Fruit fly (Drosophila melanogaster): ENCODE measurements around the gene CG4502.
A peak's percentile ranks its signal among the peaks of the same experiment; 100 is the strongest.

The CG4502 gene

dm6 chr2L:7150775-7151174 is 53.3 kb downstream of the CG4502 start (continued):
- no peak for TF ChIP-seq CG4318 (GFP tag; optimal IDR thresholded peaks at IDR 0.05)
- TF ChIP-seq CG8319 (GFP tag; optimal IDR thresholded peaks at IDR 0.05): no peak
- TF ChIP-seq lz (GFP tag; optimal IDR thresholded peaks at IDR 0.05): no peak
- peak; percentile 28 for TF ChIP-seq CG34406 (GFP tag; optimal IDR thresholded peaks at IDR 0.05)
- no peak for TF ChIP-seq CG16779 (tag; optimal IDR thresholded peaks at IDR 0.05)
- no peak for TF ChIP-seq CG11762 (GFP tag; optimal IDR thresholded peaks at IDR 0.05; ENCODE audit: insufficient read depth)
- TF ChIP-seq topi (GFP tag; optimal IDR thresholded peaks at IDR 0.05): no peak

dm6 chr2L:7148919-7149318 is 55.1 kb downstream of the CG4502 start:
- TF ChIP-seq Sox15 (GFP tag; optimal IDR thresholded peaks at IDR 0.05) (no peak), Gug (GFP tag; IDR thresholded peaks at IDR 0.05) (no peak), net (GFP tag; optimal IDR thresholded peaks at IDR 0.05) (no peak), CG32006 (GFP tag; optimal IDR thresholded peaks at IDR 0.05) (peak; percentile 5), CG6808 (GFP tag; optimal IDR thresholded peaks at IDR 0.05) (no peak), CG6163 (GFP tag; IDR thresholded peaks at IDR 0.05) (0 out of 3 replicates have a peak, but pooled peaks have one; percentile 35), Met (GFP tag; optimal IDR thresholded peaks at IDR 0.05) (no peak), cyc (GFP tag; optimal IDR thresholded peaks at IDR 0.05) (no peak), svp (GFP tag) (no peak), CG31627 (GFP tag; optimal IDR thresholded peaks at IDR 0.05) (no peak), Hr4 (GFP tag; optimal IDR thresholded peaks at IDR 0.05) (peak; percentile 10), achi (GFP tag; optimal IDR thresholded peaks at IDR 0.05) (no peak), Lpt (GFP tag; optimal IDR thresholded peaks at IDR 0.05) (no peak), eg (GFP tag; IDR thresholded peaks at IDR 0.05) (peak; percentile 53; the same call in 1 of the 3 replicates), lz (GFP tag; optimal IDR thresholded peaks at IDR 0.05) (no peak), CG3919 (GFP tag; optimal IDR thresholded peaks at IDR 0.05) (no peak)

DNA sequence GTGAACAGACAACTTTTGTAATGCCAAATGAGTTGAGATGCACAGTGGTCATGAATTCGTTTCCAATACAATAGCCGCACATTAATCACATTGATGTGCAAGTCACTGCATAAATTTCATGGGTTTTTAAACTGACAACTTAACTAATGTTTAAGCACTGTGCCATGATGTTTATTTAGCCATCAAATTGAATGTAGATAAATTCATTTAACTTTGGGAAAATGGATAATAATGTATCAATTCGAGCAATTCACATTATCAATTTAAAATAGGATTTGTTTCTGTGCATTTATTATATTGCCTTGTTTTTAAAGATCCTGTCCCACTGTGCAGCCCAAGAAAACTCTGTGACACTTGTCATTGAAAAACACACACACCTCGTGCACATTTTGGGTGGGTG is 56.0 kb downstream of the CG4502 start:
- peak; percentile 54 for TF ChIP-seq Met (GFP tag; optimal IDR thresholded peaks at IDR 0.05)
- TF ChIP-seq CG8632 (GFP tag; optimal IDR thresholded peaks at IDR 0.05): peak; percentile 22
- TF ChIP-seq Hr39 (GFP tag; optimal IDR thresholded peaks at IDR 0.05): peak; percentile 61
- no peak for TF ChIP-seq fd85E (GFP tag; optimal IDR thresholded peaks at IDR 0.05)
- TF ChIP-seq topi (GFP tag; optimal IDR thresholded peaks at IDR 0.05): peak; percentile 35
- TF ChIP-seq CG7368 (GFP tag; optimal IDR thresholded peaks at IDR 0.05): peak; percentile 32
- peak; percentile 17 for TF ChIP-seq CG6792 (GFP tag; optimal IDR thresholded peaks at IDR 0.05)
- no peak for TF ChIP-seq Eip93F (GFP tag; optimal IDR thresholded peaks at IDR 0.05)
- peak; percentile 38; the same call in 1 of the 2 replicates for TF ChIP-seq Gug (GFP tag; IDR thresholded peaks at IDR 0.05)
- TF ChIP-seq salr (GFP tag; optimal IDR thresholded peaks at IDR 0.05): peak in 1 of 2 experiments; percentile 47
- no peak for TF ChIP-seq dac (GFP tag; optimal IDR thresholded peaks at IDR 0.05)
- TF ChIP-seq CG31627 (GFP tag; optimal IDR thresholded peaks at IDR 0.05): peak; percentile 53
- peak; percentile 41 for TF ChIP-seq cyc (GFP tag; optimal IDR thresholded peaks at IDR 0.05)
- TF ChIP-seq esn (GFP tag; optimal IDR thresholded peaks at IDR 0.05): peak; percentile 43
- TF ChIP-seq Hr4 (GFP tag; optimal IDR thresholded peaks at IDR 0.05): peak; percentile 66
- peak; percentile 65; the same call in 2 of the 3 replicates for TF ChIP-seq CG8119 (GFP tag; IDR thresholded peaks at IDR 0.05)
- TF ChIP-seq dsx (GFP tag; optimal IDR thresholded peaks at IDR 0.05; ENCODE audit: poor library complexity, severe bottlenecking): peak; percentile 10
- TF ChIP-seq CG6276 (GFP tag; optimal IDR thresholded peaks at IDR 0.05): peak; percentile 66
- TF ChIP-seq CG1621 (tag; optimal IDR thresholded peaks at IDR 0.05): peak; percentile 27
- TF ChIP-seq Sox102F (GFP tag; optimal IDR thresholded peaks at IDR 0.05): no peak
- TF ChIP-seq fd59A (GFP tag; optimal IDR thresholded peaks at IDR 0.05): no peak
- peak; percentile 6 for TF ChIP-seq CG16779 (tag; optimal IDR thresholded peaks at IDR 0.05)
- peak; percentile 60 for TF ChIP-seq OdsH (GFP tag; optimal IDR thresholded peaks at IDR 0.05)
- no peak for TF ChIP-seq vri (GFP tag; optimal IDR thresholded peaks at IDR 0.05)
- peak; percentile 51 for TF ChIP-seq lz (GFP tag; optimal IDR thresholded peaks at IDR 0.05)
- TF ChIP-seq acj6 (GFP tag; optimal IDR thresholded peaks at IDR 0.05): peak; percentile 58
- TF ChIP-seq fkh (GFP tag; optimal IDR thresholded peaks at IDR 0.05): no peak
- peak; percentile 32 for TF ChIP-seq Eip75B (GFP tag; optimal IDR thresholded peaks at IDR 0.05)
- peak; percentile 51 for TF ChIP-seq CG10631 (GFP tag; optimal IDR thresholded peaks at IDR 0.05)
- TF ChIP-seq spab (GFP tag; optimal IDR thresholded peaks at IDR 0.05): peak; percentile 10
- peak; percentile 69 for TF ChIP-seq CG32006 (GFP tag; optimal IDR thresholded peaks at IDR 0.05)
- peak; percentile 52; the same call in 2 of the 3 replicates for TF ChIP-seq eg (GFP tag; IDR thresholded peaks at IDR 0.05)
- peak; percentile 32 for TF ChIP-seq CG4318 (GFP tag; optimal IDR thresholded peaks at IDR 0.05)
- peak; percentile 63 for TF ChIP-seq pdm3 (GFP tag; optimal IDR thresholded peaks at IDR 0.05)
- TF ChIP-seq Ets21C (GFP tag; optimal IDR thresholded peaks at IDR 0.05): peak; percentile 18
- TF ChIP-seq CG11762 (GFP tag; optimal IDR thresholded peaks at IDR 0.05; ENCODE audit: insufficient read depth): peak; percentile 44
- no peak for TF ChIP-seq Blimp-1 (GFP tag; optimal IDR thresholded peaks at IDR 0.05)

Measured in whole organism, prepupa.